Worm (Caenorhabditis elegans): ENCODE results near the gene R08C7.12.

R08C7.12 gene

ce11 chrIV:4449439-4449838, at the start of gene R08C7.12:
Gene R08C7.12 (plus strand): TSS chrIV:4449739.
- TF ChIP-seq dao-5 (tag; optimal IDR thresholded peaks at IDR 0.05) = no peak
- TF ChIP-seq him-1 (tag; optimal IDR thresholded peaks at IDR 0.05) = no peak
- no peak for TF ChIP-seq W03F9.2 (tag; optimal IDR thresholded peaks at IDR 0.05)

DNA sequence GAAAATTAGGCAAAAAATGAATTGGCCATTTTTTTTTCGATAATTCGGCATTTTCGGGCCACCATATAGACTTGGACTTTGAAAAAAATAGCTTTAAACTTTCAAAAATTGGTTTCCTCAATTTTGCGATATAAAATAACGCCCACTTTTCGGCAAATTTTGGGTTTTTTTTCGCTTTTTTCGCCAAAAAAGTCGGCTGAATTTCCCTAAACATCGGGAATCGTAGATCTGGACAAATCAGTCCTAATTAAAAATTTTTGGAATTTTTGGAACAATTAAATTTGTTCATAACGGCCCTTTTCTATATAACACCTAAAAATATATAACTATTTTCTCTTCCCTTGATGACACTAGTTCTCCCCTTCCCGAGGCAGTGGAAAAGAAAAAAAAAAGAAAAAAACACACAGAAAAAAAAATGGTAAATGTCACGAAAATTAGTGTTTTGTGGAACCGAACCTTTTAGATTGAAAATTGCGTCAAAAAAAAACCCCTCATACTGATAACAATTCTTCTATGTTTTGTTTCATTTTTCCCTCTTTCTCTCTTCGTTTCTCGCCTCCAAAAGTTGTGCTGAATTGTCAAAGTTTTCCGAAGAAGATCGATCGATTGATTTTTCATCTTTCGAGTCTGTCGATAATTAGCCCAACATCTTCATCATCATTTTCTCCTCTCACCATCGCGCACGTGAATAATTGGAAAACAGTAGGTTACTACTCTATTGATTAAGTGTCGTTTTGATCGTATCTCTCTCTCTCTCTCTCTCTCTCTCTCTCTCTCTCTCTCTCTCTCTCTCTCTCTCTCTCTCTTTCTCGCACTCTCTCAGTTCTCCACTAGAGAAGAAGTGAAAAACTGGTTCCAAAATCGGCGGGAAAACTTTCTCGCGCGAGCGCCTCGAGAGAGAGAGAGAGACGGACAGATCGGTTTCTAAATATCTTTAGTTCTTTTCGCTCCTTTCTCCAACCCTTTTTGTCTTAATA, 48.9 kb upstream of the R08C7.12 start, which contains the start of gene Y24D9A.6:
TSS of gene Y24D9A.6 (minus strand) at position 51 of the 977 bp plus-strand sequence.
- TF ChIP-seq W03F9.2 (tag; optimal IDR thresholded peaks at IDR 0.05) = no peak
- TF ChIP-seq dao-5 (tag; optimal IDR thresholded peaks at IDR 0.05) = no peak
- TF ChIP-seq him-1 (tag; optimal IDR thresholded peaks at IDR 0.05) = no peak

ce11 chrIV:4402413-4402812, 47.1 kb upstream of the R08C7.12 start:
- TF ChIP-seq W03F9.2 (tag; optimal IDR thresholded peaks at IDR 0.05) (no peak), dao-5 (tag; optimal IDR thresholded peaks at IDR 0.05) (no peak), him-1 (tag; optimal IDR thresholded peaks at IDR 0.05) (no peak)

DNA sequence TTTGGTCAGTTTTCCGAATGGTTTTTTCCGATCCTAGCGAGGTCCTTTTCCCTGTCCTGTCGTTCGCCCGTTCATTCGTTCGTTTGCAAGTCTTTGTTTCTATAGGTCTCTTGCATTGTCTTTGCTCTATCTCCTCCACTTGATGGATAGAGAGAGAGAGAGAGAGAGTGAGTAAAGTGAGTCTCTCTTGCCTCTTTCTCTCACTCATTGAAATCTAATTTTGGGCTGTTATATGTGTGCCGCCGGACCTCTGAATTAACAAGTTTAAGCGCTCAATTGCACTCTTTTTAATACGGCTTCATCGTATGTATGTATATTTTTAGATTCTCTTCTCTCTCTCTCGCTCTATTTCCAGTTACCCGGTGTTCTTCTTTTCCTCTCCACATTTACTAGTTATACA, 45.7 kb upstream of the R08C7.12 start:
- no peak for TF ChIP-seq him-1 (tag; optimal IDR thresholded peaks at IDR 0.05)
- no peak for TF ChIP-seq W03F9.2 (tag; optimal IDR thresholded peaks at IDR 0.05)
- no peak for TF ChIP-seq dao-5 (tag; optimal IDR thresholded peaks at IDR 0.05)

DNA sequence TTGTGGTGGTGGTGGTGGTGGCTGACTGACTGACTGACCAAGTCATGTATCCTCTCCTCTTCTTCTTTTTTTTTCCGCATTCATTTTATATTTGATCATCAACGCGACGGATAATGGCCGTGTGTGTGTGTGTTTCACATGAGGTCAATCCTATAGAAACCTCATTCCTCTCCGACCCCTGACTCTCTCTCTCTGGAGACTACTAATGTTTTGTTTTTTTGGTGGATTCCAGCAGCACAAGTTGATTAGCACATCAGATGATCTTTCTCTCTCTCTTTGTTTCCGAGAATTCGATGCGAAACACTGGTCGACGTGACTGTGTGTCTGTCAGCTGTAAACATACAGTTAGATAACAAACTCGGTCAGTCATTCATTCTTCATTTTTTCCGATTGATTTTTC, 44.4 kb upstream of the R08C7.12 start, which contains the start of gene Y24D9A.7:
TSS of gene Y24D9A.7 (minus strand) at position 46 of the 400 bp plus-strand sequence.
- TF ChIP-seq dao-5 (tag; optimal IDR thresholded peaks at IDR 0.05) (no peak), him-1 (tag; optimal IDR thresholded peaks at IDR 0.05) (no peak), W03F9.2 (tag; optimal IDR thresholded peaks at IDR 0.05) (no peak)

DNA sequence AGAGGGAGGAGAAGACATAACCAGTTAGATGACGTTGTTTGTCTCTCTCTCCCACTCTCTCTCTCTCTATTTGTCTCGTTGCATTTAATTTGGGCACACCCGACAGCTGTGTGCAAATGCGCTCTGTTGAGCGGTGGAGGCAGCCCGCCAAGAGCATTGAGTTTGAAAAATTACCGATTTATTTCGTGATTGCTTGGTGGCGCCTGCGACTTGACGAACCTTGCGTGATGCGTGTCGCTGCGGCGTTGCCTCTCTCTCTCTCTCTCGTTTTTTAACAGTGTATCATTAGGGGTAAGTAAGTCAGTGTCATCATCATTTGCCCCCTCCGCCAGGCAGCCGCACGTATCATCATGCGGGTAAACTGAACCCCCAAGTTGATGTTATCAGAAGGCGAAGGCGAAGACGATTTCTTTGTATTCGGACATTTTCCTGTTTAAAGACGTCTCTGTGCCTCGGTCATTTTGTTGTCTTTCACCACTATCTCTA, 43.4 kb upstream of the R08C7.12 start:
- no peak for TF ChIP-seq dao-5 (tag; optimal IDR thresholded peaks at IDR 0.05)
- no peak for TF ChIP-seq W03F9.2 (tag; optimal IDR thresholded peaks at IDR 0.05)
- TF ChIP-seq him-1 (tag; optimal IDR thresholded peaks at IDR 0.05) = peak; percentile 24

- TF ChIP-seq him-1 (tag; optimal IDR thresholded peaks at IDR 0.05) = no peak
- TF ChIP-seq dao-5 (tag; optimal IDR thresholded peaks at IDR 0.05) = no peak
Observed at ce11 chrIV:4407055-4407461, 42.5 kb upstream of the R08C7.12 start.

- TF ChIP-seq dao-5 (tag; optimal IDR thresholded peaks at IDR 0.05) (no peak), him-1 (tag; optimal IDR thresholded peaks at IDR 0.05) (no peak), W03F9.2 (tag; optimal IDR thresholded peaks at IDR 0.05) (no peak)
Observed at ce11 chrIV:4408714-4409113, 40.8 kb upstream of the R08C7.12 start.

- TF ChIP-seq dao-5 (tag; optimal IDR thresholded peaks at IDR 0.05) (no peak), W03F9.2 (tag; optimal IDR thresholded peaks at IDR 0.05) (no peak), him-1 (tag; optimal IDR thresholded peaks at IDR 0.05) (no peak)
Observed at ce11 chrIV:4410526-4410925, 39.0 kb upstream of the R08C7.12 start.

ce11 chrIV:4411311-4411947, 38.1 kb upstream of the R08C7.12 start:
- TF ChIP-seq him-1 (tag; optimal IDR thresholded peaks at IDR 0.05) (no peak), dao-5 (tag; optimal IDR thresholded peaks at IDR 0.05) (no peak), W03F9.2 (tag; optimal IDR thresholded peaks at IDR 0.05) (no peak)

DNA sequence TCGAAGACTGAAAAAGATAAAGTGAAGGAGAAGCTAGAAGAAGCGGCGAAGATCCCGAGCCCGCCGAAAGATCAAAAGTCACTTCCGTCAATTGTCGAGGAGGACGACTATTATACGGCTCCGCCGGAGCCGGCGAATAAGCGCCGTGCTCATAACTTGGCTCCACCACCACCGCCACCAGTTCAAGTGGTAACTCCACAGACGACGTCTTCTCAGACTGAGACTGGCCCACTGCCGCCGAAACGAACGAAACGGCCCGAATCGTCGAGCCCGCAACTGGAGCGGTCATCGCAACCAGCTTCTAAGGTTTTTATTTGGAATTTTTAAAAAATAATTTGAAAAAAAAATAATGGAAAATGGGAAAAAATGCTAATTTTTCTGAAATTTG, 37.6 kb upstream of the R08C7.12 start:
- TF ChIP-seq dao-5 (tag; optimal IDR thresholded peaks at IDR 0.05) = no peak
- no peak for TF ChIP-seq him-1 (tag; optimal IDR thresholded peaks at IDR 0.05)
- TF ChIP-seq W03F9.2 (tag; optimal IDR thresholded peaks at IDR 0.05) = no peak

ce11 chrIV:4413114-4413513, 36.4 kb upstream of the R08C7.12 start:
- TF ChIP-seq him-1 (tag; optimal IDR thresholded peaks at IDR 0.05) (no peak), dao-5 (tag; optimal IDR thresholded peaks at IDR 0.05) (no peak), W03F9.2 (tag; optimal IDR thresholded peaks at IDR 0.05) (no peak)

DNA sequence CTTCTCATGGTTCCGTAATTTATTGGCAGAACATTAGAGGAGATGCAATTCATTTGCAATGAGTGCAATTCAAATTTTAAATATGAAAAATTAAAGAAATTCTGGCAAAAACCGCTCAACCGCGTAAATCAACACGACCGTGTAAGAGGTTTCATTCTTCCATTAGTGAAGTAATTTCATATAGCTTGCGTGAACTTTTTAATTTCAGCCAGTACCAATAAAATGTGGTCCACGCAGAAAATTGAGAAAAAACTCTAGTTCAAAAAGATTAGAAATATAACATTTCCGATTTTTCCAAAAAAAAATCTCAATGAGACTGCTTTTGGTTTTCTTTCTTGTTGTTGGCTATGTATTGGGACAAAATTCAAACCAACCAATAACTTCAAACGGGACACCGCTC, 27.5 kb upstream of the R08C7.12 start, which contains the start of gene clec-175:
TSS of gene clec-175 (plus strand) at position 301 of the 400 bp plus-strand sequence.
- TF ChIP-seq him-1 (tag; optimal IDR thresholded peaks at IDR 0.05) (no peak), dao-5 (tag; optimal IDR thresholded peaks at IDR 0.05) (no peak), W03F9.2 (tag; optimal IDR thresholded peaks at IDR 0.05) (no peak)

DNA sequence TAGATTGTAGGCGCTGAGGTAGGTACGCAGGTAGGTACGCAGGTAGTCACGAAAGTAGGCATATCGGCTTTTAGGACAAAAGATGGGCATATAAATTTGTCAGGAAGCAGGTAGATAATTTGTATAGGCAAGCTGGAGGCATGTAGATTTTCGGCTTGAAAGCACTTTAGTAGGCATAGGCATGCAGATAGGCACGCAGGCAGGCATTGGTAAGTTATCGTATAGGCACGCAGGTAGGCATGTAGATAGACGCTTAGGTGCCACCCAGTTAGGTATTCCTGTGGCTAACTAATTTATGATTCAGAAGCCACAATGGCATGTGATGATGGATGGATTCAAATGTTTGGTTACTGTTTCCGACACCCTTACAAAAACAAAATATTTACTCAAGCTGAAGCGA, 26.5 kb upstream of the R08C7.12 start:
- TF ChIP-seq him-1 (tag; optimal IDR thresholded peaks at IDR 0.05) (no peak), W03F9.2 (tag; optimal IDR thresholded peaks at IDR 0.05) (no peak), dao-5 (tag; optimal IDR thresholded peaks at IDR 0.05) (no peak)
